Worm (Caenorhabditis elegans): ENCODE results near the gene ttr-21.

Gene ttr-21

ce11 chrV:13879241-13879640 is 25.0 kb upstream of the ttr-21 start, which contains the start of gene lbp-7 (continued):
- TF ChIP-seq tag-97 (GFP tag; IDR thresholded peaks at IDR 0.05) (no peak), lin-13 (GFP tag; optimal IDR thresholded peaks at IDR 0.05) (no peak), ceh-20 (GFP tag; IDR thresholded peaks at IDR 0.05) (no peak), gei-8 (GFP tag; optimal IDR thresholded peaks at IDR 0.05) (no peak), F26F4.8 (GFP tag; conservative IDR thresholded peaks at IDR 0.05) (no peak), dve-1 (tag; optimal IDR thresholded peaks at IDR 0.05; ENCODE audit: insufficient read depth) (peak; percentile 49), lim-7 (GFP tag; IDR thresholded peaks at IDR 0.05) (no peak), daf-16 (GFP tag; optimal IDR thresholded peaks at IDR 0.05) (no peak), daf-16 (tag; optimal IDR thresholded peaks at IDR 0.05) (peak; percentile 79), zfp-2 (tag; optimal IDR thresholded peaks at IDR 0.05) (no peak), spr-1 (tag; optimal IDR thresholded peaks at IDR 0.05) (no peak), pha-4 (GFP tag; IDR thresholded peaks at IDR 0.05) (no peak), pha-4 (tag; optimal IDR thresholded peaks at IDR 0.05) (no peak), dmd-9 (GFP tag; IDR thresholded peaks at IDR 0.05) (no peak), ceh-82 (tag; optimal IDR thresholded peaks at IDR 0.05) (no peak), nhr-11 (tag; optimal IDR thresholded peaks at IDR 0.05) (no peak), pqm-1 (tag; optimal IDR thresholded peaks at IDR 0.05) (peak; percentile 70), lin-38 (GFP tag; IDR thresholded peaks at IDR 0.05) (no peak), nhr-6 (tag; optimal IDR thresholded peaks at IDR 0.05) (peak; percentile 31), aha-1 (tag) (peak; percentile 31), Y48G9A.11 (GFP tag; IDR thresholded peaks at IDR 0.05) (no peak), mes-2 (tag; optimal IDR thresholded peaks at IDR 0.05; ENCODE audit: poor library complexity, severe bottlenecking) (no peak), ZK337.2 (GFP tag; IDR thresholded peaks at IDR 0.05) (no peak), snpc-4 (tag; optimal IDR thresholded peaks at IDR 0.05) (no peak), skn-1 (tag; optimal IDR thresholded peaks at IDR 0.05) (no peak), hlh-30 (tag; optimal IDR thresholded peaks at IDR 0.05; ENCODE audit: insufficient read depth) (no peak), F44E2.7 (GFP tag; IDR thresholded peaks at IDR 0.05) (no peak), dmd-8 (GFP tag; IDR thresholded peaks at IDR 0.05) (no peak), hmg-1.1 (GFP tag; IDR thresholded peaks at IDR 0.05) (no peak), jun-1 (tag; optimal IDR thresholded peaks at IDR 0.05) (no peak), dpl-1 (GFP tag; optimal IDR thresholded peaks at IDR 0.05) (no peak), arid-1 (GFP tag; conservative IDR thresholded peaks at IDR 0.05) (no peak), nhr-111 (GFP tag; optimal IDR thresholded peaks at IDR 0.05) (no peak), nhr-28 (tag; optimal IDR thresholded peaks at IDR 0.05) (peak; percentile 63), lin-1 (GFP tag; IDR thresholded peaks at IDR 0.05) (no peak), dmd-6 (GFP tag; IDR thresholded peaks at IDR 0.05) (peak; percentile 81), F49E8.2 (tag; optimal IDR thresholded peaks at IDR 0.05; ENCODE audit: borderline replicate concordance) (no peak), set-16 (GFP tag; IDR thresholded peaks at IDR 0.05) (no peak), rbr-2 (tag; optimal IDR thresholded peaks at IDR 0.05) (no peak), unc-62 (GFP tag; optimal IDR thresholded peaks at IDR 0.05 in 1 of 2) (peak in 1 of 2 experiments; percentile 39), unc-62 (tag; optimal IDR thresholded peaks at IDR 0.05) (no peak), ceh-28 (tag; optimal IDR thresholded peaks at IDR 0.05) (no peak), F10B5.3 (tag; optimal IDR thresholded peaks at IDR 0.05) (no peak), mxl-2 (GFP tag; conservative IDR thresholded peaks at IDR 0.05) (no peak), mxl-3 (GFP tag; optimal IDR thresholded peaks at IDR 0.05) (no peak), unc-39 (tag; optimal IDR thresholded peaks at IDR 0.05) (no peak)

All from whole organism, L4 larva.